Worm (Caenorhabditis elegans): ENCODE results near the gene Y116A8C.9.

- no peak for TF ChIP-seq F13H6.1 (tag; optimal IDR thresholded peaks at IDR 0.05)
- no peak for TF ChIP-seq blmp-1 (tag; optimal IDR thresholded peaks at IDR 0.05; ENCODE audit: insufficient read depth)
- TF ChIP-seq egl-27 (tag; optimal IDR thresholded peaks at IDR 0.05): no peak
- no peak for TF ChIP-seq unc-62 (GFP tag; optimal IDR thresholded peaks at IDR 0.05)
- TF ChIP-seq sma-3 (GFP tag; optimal IDR thresholded peaks at IDR 0.05): no peak
These were observed 24.6 kb downstream of the Y116A8C.9 start for ce11 chrIV:16921999-16922398.
